Worm (Caenorhabditis elegans) whole organism, late embryonic: ENCODE data around the gene hlh-27.

Experiments used
- K02D7.2 ChIP-seq: sonication (generic microtip); optimal IDR thresholded peaks from 2 replicates; lab custom pipeline; 2017; ENCODE audit warnings: mild to moderate bottlenecking, missing genetic modification characterization, missing compliant biosample characterization
- K09A11.1 ChIP-seq: sonication (generic microtip); optimal IDR thresholded peaks from 2 replicates; lab custom pipeline; 2017; ENCODE audit warnings: antibody characterized with exemption, mild to moderate bottlenecking, missing genetic modification characterization, missing compliant biosample characterization; ENCODE audit not compliant: insufficient read depth
- Y22D7AL.16 ChIP-seq: sonication (generic microtip); optimal IDR thresholded peaks from 2 replicates; lab custom pipeline; 2016; ENCODE audit warnings: missing genetic modification characterization, missing compliant biosample characterization
- ahr-1 ChIP-seq: sonication (generic microtip); optimal IDR thresholded peaks from 2 replicates; lab custom pipeline; 2016; ENCODE audit warnings: missing genetic modification characterization, missing compliant biosample characterization
- ceh-18 ChIP-seq: sonication (generic microtip); optimal IDR thresholded peaks from 2 replicates; lab custom pipeline; 2016; ENCODE audit warnings: missing genetic modification characterization, missing compliant biosample characterization
- ceh-19 ChIP-seq: fragments of 200-800 bp; sonication (Bioruptor generic); optimal IDR thresholded peaks from 2 replicates; lab custom pipeline; 2018; ENCODE audit warnings: mild to moderate bottlenecking, missing genetic modification characterization, missing compliant biosample characterization
- ceh-2 ChIP-seq: sonication (generic microtip); optimal IDR thresholded peaks from 2 replicates; lab custom pipeline; 2016; ENCODE audit warnings: missing genotype, missing genetic modification characterization, missing compliant biosample characterization
- ceh-30 ChIP-seq: fragments of 150-350 bp; optimal IDR thresholded peaks from 2 replicates; lab custom pipeline; 2014; ENCODE audit warnings: missing biosample characterization, missing genetic modification characterization
- ceh-45 ChIP-seq: fragments of 200-800 bp; sonication (Bioruptor generic); IDR thresholded peaks from 2 replicates; pipeline ENCODE4 v1.3.6; 2022; ENCODE audit warnings: missing genetic modification reagents, missing genetic modification characterization, missing compliant biosample characterization
- ceh-48 ChIP-seq: sonication (generic microtip); optimal IDR thresholded peaks from 2 replicates; lab custom pipeline; 2016; ENCODE audit warnings: missing genetic modification characterization, inconsistent platforms, missing compliant biosample characterization
- che-1 ChIP-seq: sonication (generic microtip); optimal IDR thresholded peaks from 2 replicates; lab custom pipeline; 2016; ENCODE audit warnings: mild to moderate bottlenecking, missing genetic modification characterization, missing compliant biosample characterization
- dmd-4 ChIP-seq: sonication (generic microtip); optimal IDR thresholded peaks from 2 replicates; lab custom pipeline; 2016; ENCODE audit warnings: borderline replicate concordance, missing genetic modification characterization, missing compliant biosample characterization
- dve-1 ChIP-seq: sonication (generic microtip); optimal IDR thresholded peaks from 2 replicates; lab custom pipeline; 2017; ENCODE audit warnings: antibody characterized with exemption, mild to moderate bottlenecking, missing genetic modification characterization, missing compliant biosample characterization
- elt-2 ChIP-seq: sonication (generic microtip); optimal IDR thresholded peaks from 2 replicates; lab custom pipeline; 2016; ENCODE audit warnings: missing genetic modification reagents, missing genetic modification characterization, missing compliant biosample characterization
- elt-4 ChIP-seq: sonication (generic microtip); optimal IDR thresholded peaks from 2 replicates; lab custom pipeline; 2016; ENCODE audit warnings: missing genetic modification characterization, missing compliant biosample characterization
- ets-4 ChIP-seq: sonication (generic microtip); optimal IDR thresholded peaks from 2 replicates; lab custom pipeline; 2016; ENCODE audit warnings: missing genetic modification characterization, missing compliant biosample characterization
- eyg-1 ChIP-seq: sonication (generic microtip); optimal IDR thresholded peaks from 2 replicates; lab custom pipeline; 2016; ENCODE audit warnings: missing genotype, missing genetic modification characterization, missing compliant biosample characterization
- fax-1 ChIP-seq: sonication (generic microtip); optimal IDR thresholded peaks from 2 replicates; lab custom pipeline; 2016; ENCODE audit warnings: missing genotype, missing genetic modification characterization, missing compliant biosample characterization
- fkh-6 ChIP-seq: sonication (generic microtip); optimal IDR thresholded peaks from 2 replicates; lab custom pipeline; 2016; ENCODE audit warnings: missing genetic modification characterization, missing compliant biosample characterization
- hlh-30 ChIP-seq: sonication (generic microtip); optimal IDR thresholded peaks from 2 replicates; lab custom pipeline; 2017; ENCODE audit warnings: antibody characterized with exemption, missing genetic modification characterization, missing compliant biosample characterization; ENCODE audit not compliant: insufficient read depth
- hlh-6 ChIP-seq: sonication (generic microtip); optimal IDR thresholded peaks from 2 replicates; lab custom pipeline; 2016; ENCODE audit warnings: missing genotype, missing genetic modification characterization, missing compliant biosample characterization
- lin-11 ChIP-seq: fragments of 200-800 bp; sonication (Bioruptor generic); optimal IDR thresholded peaks from 2 replicates; lab custom pipeline; 2018; ENCODE audit warnings: mild to moderate bottlenecking, missing genetic modification characterization, missing compliant biosample characterization
- mec-3 ChIP-seq: sonication (generic microtip); optimal IDR thresholded peaks from 2 replicates; lab custom pipeline; 2016; ENCODE audit warnings: borderline replicate concordance, missing genetic modification characterization, missing compliant biosample characterization
- nfya-1 ChIP-seq: sonication (generic microtip); optimal IDR thresholded peaks from 2 replicates; lab custom pipeline; 2017; ENCODE audit warnings: missing genetic modification characterization, mild to moderate bottlenecking, missing compliant biosample characterization, antibody characterized with exemption, moderate library complexity
- nhr-11 ChIP-seq: fragments of 150-350 bp; optimal IDR thresholded peaks from 2 replicates; lab custom pipeline; 2014; ENCODE audit warnings: missing biosample characterization, missing genetic modification characterization
- nhr-232 ChIP-seq: sonication (generic microtip); optimal IDR thresholded peaks from 2 replicates; lab custom pipeline; 2016; ENCODE audit warnings: missing genetic modification characterization, missing compliant biosample characterization
- pat-9 ChIP-seq: fragments of 200-800 bp; sonication (Bioruptor generic); optimal IDR thresholded peaks from 2 replicates; lab custom pipeline; 2018; ENCODE audit warnings: mild to moderate bottlenecking, missing genetic modification characterization, moderate library complexity, missing compliant biosample characterization
- pha-2 ChIP-seq: sonication (generic microtip); optimal IDR thresholded peaks from 2 replicates; lab custom pipeline; 2017; ENCODE audit warnings: mild to moderate bottlenecking, missing genetic modification characterization, missing compliant biosample characterization
- pha-4 ChIP-seq: fragments of 150-350 bp; optimal IDR thresholded peaks from 2 replicates; lab custom pipeline; 2018; ENCODE audit warnings: missing biosample characterization, missing genetic modification reagents, missing genetic modification characterization
- pqm-1 ChIP-seq: sonication (generic microtip); optimal IDR thresholded peaks from 2 replicates; lab custom pipeline; 2016; ENCODE audit warnings: missing genetic modification characterization, missing compliant biosample characterization
- ref-2 ChIP-seq: sonication (generic microtip); optimal IDR thresholded peaks from 2 replicates; lab custom pipeline; 2016; ENCODE audit warnings: missing genetic modification characterization, missing compliant biosample characterization
- sdc-2 ChIP-seq: sonication (generic microtip); optimal IDR thresholded peaks from 2 replicates; lab custom pipeline; 2016; ENCODE audit warnings: missing genotype, missing genetic modification characterization, missing compliant biosample characterization
- syd-9 ChIP-seq: sonication (generic microtip); optimal IDR thresholded peaks from 2 replicates; lab custom pipeline; 2016; ENCODE audit warnings: mild to moderate bottlenecking, missing genetic modification characterization, moderate library complexity, missing compliant biosample characterization
- ttx-3 ChIP-seq: sonication (generic microtip); optimal IDR thresholded peaks from 2 replicates; lab custom pipeline; 2016; ENCODE audit warnings: missing genetic modification reagents, missing genetic modification characterization, missing compliant biosample characterization
- unc-3 ChIP-seq, 2 experiments: fragments of 200-800 bp in 1 of 2; sonication (Bioruptor generic) in 1 of 2; sonication (generic microtip) in 1 of 2; conservative IDR thresholded peaks in 1 of 2; optimal IDR thresholded peaks in 1 of 2; 2 replicates each; pipeline versions ENCODE4 v1.3.6 to Lab custom; 2016 to 2022; ENCODE audit warnings: missing compliant biosample characterization in 2 of 2, missing genetic modification characterization in 2 of 2, missing genetic modification reagents in 1 of 2
- ztf-16 ChIP-seq: sonication (generic microtip); optimal IDR thresholded peaks from 2 replicates; lab custom pipeline; 2017; ENCODE audit warnings: missing genetic modification characterization, missing compliant biosample characterization

hlh-27 gene

ce11 chrII:5577060-5577459, 37.0 kb upstream of the hlh-27 start (continued):
- TF ChIP-seq ref-2 (tag; lab: Kevin White, UChicago) (no peak), nhr-11 (tag; lab: Kevin White, UChicago) (no peak), hlh-6 (tag; lab: Kevin White, UChicago) (peak; percentile 37), ttx-3 (tag; lab: Kevin White, UChicago) (no peak), unc-3 (GFP tag; conservative IDR thresholded peaks at IDR 0.05; lab: Robert Waterston, UW) (no peak), unc-3 (tag; optimal IDR thresholded peaks at IDR 0.05; lab: Kevin White, UChicago) (no peak)
- TF ChIP-seq, all 69 proteins: peak for 18

- TF ChIP-seq ceh-45 (GFP tag; lab: Robert Waterston, UW): no peak
- TF ChIP-seq pha-2 (tag; lab: Kevin White, UChicago): no peak
- no peak for TF ChIP-seq ets-4 (tag; lab: Kevin White, UChicago)
- TF ChIP-seq nhr-232: no peak
- TF ChIP-seq eyg-1 (tag; lab: Kevin White, UChicago): no peak
- no peak for TF ChIP-seq nfya-1 (tag; lab: Kevin White, UChicago)
- TF ChIP-seq ceh-30 (tag; lab: Kevin White, UChicago): no peak
- TF ChIP-seq elt-4 (tag; lab: Kevin White, UChicago): no peak
- TF ChIP-seq fkh-6 (tag; lab: Kevin White, UChicago): no peak
- no peak for TF ChIP-seq ceh-18 (tag; lab: Kevin White, UChicago)
- no peak for TF ChIP-seq che-1 (tag; lab: Kevin White, UChicago)
- no peak for TF ChIP-seq dmd-4 (tag; lab: Kevin White, UChicago)
- TF ChIP-seq K02D7.2: no peak
- no peak for TF ChIP-seq fax-1
- no peak for TF ChIP-seq K09A11.1 (tag; lab: Kevin White, UChicago)
- no peak for TF ChIP-seq Y22D7AL.16 (tag; lab: Kevin White, UChicago)
- no peak for TF ChIP-seq lin-11 (tag; lab: Kevin White, UChicago)
- no peak for TF ChIP-seq ceh-48
- TF ChIP-seq hlh-30 (tag; lab: Kevin White, UChicago): no peak
- no peak for TF ChIP-seq ztf-16 (tag; lab: Kevin White, UChicago)
These were observed 34.9 kb upstream of the hlh-27 start for ce11 chrII:5574925-5575324.

ce11 chrII:5572082-5572746, 32.2 kb upstream of the hlh-27 start:
- no peak for TF ChIP-seq nhr-11 (tag; lab: Kevin White, UChicago)
- TF ChIP-seq ceh-19: no peak
- TF ChIP-seq pha-2 (tag; lab: Kevin White, UChicago): no peak
- TF ChIP-seq ttx-3 (tag; lab: Kevin White, UChicago): no peak
- TF ChIP-seq pat-9 (tag; lab: Kevin White, UChicago): no peak
- TF ChIP-seq syd-9: no peak
- TF ChIP-seq ceh-2 (tag; lab: Kevin White, UChicago): no peak
- TF ChIP-seq ztf-16 (tag; lab: Kevin White, UChicago): no peak
- no peak for TF ChIP-seq ceh-45 (GFP tag; lab: Robert Waterston, UW)
- TF ChIP-seq mec-3 (tag; lab: Kevin White, UChicago): no peak

- no peak for TF ChIP-seq unc-3 (GFP tag; conservative IDR thresholded peaks at IDR 0.05; lab: Robert Waterston, UW)
- no peak for TF ChIP-seq unc-3 (tag; optimal IDR thresholded peaks at IDR 0.05; lab: Kevin White, UChicago)
- TF ChIP-seq sdc-2 (tag; lab: Kevin White, UChicago): no peak
- TF ChIP-seq ceh-2 (tag; lab: Kevin White, UChicago): no peak
- TF ChIP-seq dmd-4 (tag; lab: Kevin White, UChicago): no peak
- no peak for TF ChIP-seq elt-2
- no peak for TF ChIP-seq ceh-48
- TF ChIP-seq ceh-30 (tag; lab: Kevin White, UChicago): no peak
- no peak for TF ChIP-seq ahr-1 (tag; lab: Kevin White, UChicago)
- TF ChIP-seq pha-4 (tag; lab: Kevin White, UChicago): no peak
- TF ChIP-seq dve-1 (tag; lab: Kevin White, UChicago): no peak
- TF ChIP-seq pqm-1 (tag; lab: Kevin White, UChicago): no peak
These were observed 30.3 kb upstream of the hlh-27 start, which contains the start of the genes C17C3.1 and C17C3.15 for ce11 chrII:5570272-5570671. TSS of gene C17C3.1 (plus strand) at chrII:5570572. TSS of gene C17C3.15 (plus strand) at chrII:5570654.
